Fruit fly (Drosophila melanogaster) whole organism: ENCODE measurements around the gene not.

ENCODE experiments used
- CG8478 ChIP-seq: fragments of >200 bp; optimal IDR thresholded peaks from 2 replicates; lab custom pipeline; 2018; ENCODE audit warnings: inconsistent platforms
- Dll ChIP-seq: fragments of >200 bp; optimal IDR thresholded peaks from 2 replicates; lab custom pipeline; 2017
- EcR ChIP-seq, 2 experiments: fragments of >200 bp; optimal IDR thresholded peaks; 2 replicates each; lab custom pipeline; 2017; ENCODE audit warnings: missing biosample characterization in 2 of 2, missing genetic modification characterization in 2 of 2, missing genetic modification reagents in 2 of 2
- pan ChIP-seq: fragments of >200 bp; optimal IDR thresholded peaks from 2 replicates; lab custom pipeline; 2017
- psq ChIP-seq: fragments of >200 bp; optimal IDR thresholded peaks from 2 replicates; lab custom pipeline; 2017
- usp ChIP-seq: fragments of >200 bp; optimal IDR thresholded peaks from 2 replicates; lab custom pipeline; 2017; ENCODE audit warnings: missing biosample characterization, missing genetic modification characterization, mixed read lengths

Gene not

dm6 chr3L:18617893-18618577 is 3.9 kb downstream of the not start, which contains the start of the genes CG13380 and CG4174:
Gene CG13380, minus strand, starts transcription at chr3L:18617943.
Gene CG4174, minus strand, starts transcription at chr3L:18617943.
- TF ChIP-seq psq (lab: Kevin White, UChicago) (no peak), usp (GFP tag; lab: Kevin White, UChicago) (no peak), Dll (no peak), pan (lab: Kevin White, UChicago) (no peak), CG8478 (lab: Kevin White, UChicago) (no peak)

- TF ChIP-seq CG8478 (lab: Kevin White, UChicago) (no peak), usp (GFP tag; lab: Kevin White, UChicago) (no peak), pan (lab: Kevin White, UChicago) (no peak), Dll (no peak), EcR (GFP tag; optimal IDR thresholded peaks at IDR 0.05; lab: Kevin White, UChicago) (no peak), psq (lab: Kevin White, UChicago) (no peak)
Measured at dm6 chr3L:18611600-18611999, 10.3 kb downstream of the not start, which contains the start of gene CG32199. Gene CG32199, plus strand, starts transcription at chr3L:18611900.

DNA sequence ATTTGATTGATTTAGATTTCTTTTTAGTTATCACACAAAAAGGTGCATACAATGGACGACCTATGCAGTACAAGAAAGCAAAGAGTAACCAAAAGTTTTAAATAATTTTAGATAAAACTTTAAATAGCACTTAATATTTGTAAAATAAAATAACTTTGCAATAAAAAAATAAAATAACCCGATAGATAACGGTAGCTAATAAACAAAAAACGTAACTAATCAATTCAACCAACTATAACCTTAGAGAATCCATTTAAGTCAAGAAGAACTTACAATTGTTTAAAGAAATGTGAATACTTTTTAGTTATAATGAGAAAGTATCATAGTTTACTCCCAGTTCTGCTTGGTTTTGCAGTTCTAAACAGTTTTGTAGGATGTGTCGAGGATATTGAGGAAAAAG is 12.6 kb downstream of the not start, which contains the start of gene CG32201:
Gene CG32201 (plus strand): TSS at position 301 of the 400 bp plus-strand sequence.
- TF ChIP-seq Dll (no peak), psq (lab: Kevin White, UChicago) (no peak), usp (GFP tag; lab: Kevin White, UChicago) (no peak), EcR (GFP tag; optimal IDR thresholded peaks at IDR 0.05; lab: Kevin White, UChicago) (no peak), pan (lab: Kevin White, UChicago) (no peak), CG8478 (lab: Kevin White, UChicago) (no peak)

DNA sequence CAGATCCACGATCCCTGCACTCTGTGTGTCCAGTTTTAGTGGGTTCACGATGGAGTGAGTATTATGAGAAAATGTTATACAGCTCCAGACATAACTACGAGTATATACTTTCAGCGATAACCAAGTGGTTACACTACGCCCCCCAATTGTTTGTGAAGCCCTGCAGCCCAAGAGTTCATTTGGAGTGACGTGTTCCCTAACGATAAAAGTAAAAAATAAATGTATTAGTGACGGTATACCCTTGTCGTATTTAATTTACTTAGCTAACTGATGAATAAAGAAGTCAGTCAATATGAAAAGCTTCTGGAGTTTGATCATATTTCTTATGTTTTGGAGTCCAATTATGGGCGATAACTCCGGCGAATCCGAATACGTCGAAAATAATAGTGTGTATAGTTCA is 14.8 kb downstream of the not start, which contains the start of gene CG18231:
Gene CG18231 (plus strand): TSS at position 301 of the 400 bp plus-strand sequence.
- TF ChIP-seq usp (GFP tag; lab: Kevin White, UChicago): no peak
- TF ChIP-seq EcR (GFP tag; optimal IDR thresholded peaks at IDR 0.05; lab: Kevin White, UChicago): no peak
- TF ChIP-seq pan (lab: Kevin White, UChicago): no peak
- TF ChIP-seq psq (lab: Kevin White, UChicago): no peak
- TF ChIP-seq Dll: no peak
- TF ChIP-seq CG8478 (lab: Kevin White, UChicago): no peak

dm6 chr3L:18605172-18605571 is 16.8 kb downstream of the not start, which contains the start of gene CG18233:
Gene CG18233, plus strand, starts transcription at chr3L:18605472.
- no peak for TF ChIP-seq psq (lab: Kevin White, UChicago)
- no peak for TF ChIP-seq Dll
- TF ChIP-seq pan (lab: Kevin White, UChicago): no peak
- no peak for TF ChIP-seq EcR (GFP tag; optimal IDR thresholded peaks at IDR 0.05; lab: Kevin White, UChicago)
- no peak for TF ChIP-seq usp (GFP tag; lab: Kevin White, UChicago)
- TF ChIP-seq CG8478 (lab: Kevin White, UChicago): no peak

DNA sequence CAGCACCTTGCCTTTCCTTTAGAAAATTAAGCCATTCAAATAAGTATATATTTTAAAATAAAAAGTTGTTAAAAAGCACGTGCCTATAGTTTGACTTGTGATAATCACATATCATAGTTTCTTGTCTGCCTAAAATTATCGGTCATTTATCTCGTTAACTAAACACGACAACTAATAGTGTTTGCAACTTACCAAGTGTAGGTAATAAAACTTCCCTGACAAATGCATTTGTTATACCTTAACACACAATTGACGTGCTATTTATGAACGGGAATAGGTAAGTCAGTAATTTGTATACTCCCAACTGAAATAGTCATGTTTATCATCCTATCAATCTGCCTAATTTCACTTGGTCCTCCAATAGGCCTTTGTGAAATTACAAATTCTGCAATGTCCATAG is 18.8 kb downstream of the not start, which contains the start of gene CG18234:
Gene CG18234 (plus strand): TSS at position 301 of the 400 bp plus-strand sequence.
- TF ChIP-seq psq (lab: Kevin White, UChicago) (no peak), EcR (GFP tag; optimal IDR thresholded peaks at IDR 0.05; lab: Kevin White, UChicago) (no peak), pan (lab: Kevin White, UChicago) (no peak), usp (GFP tag; lab: Kevin White, UChicago) (no peak), Dll (no peak), CG8478 (lab: Kevin White, UChicago) (no peak)

DNA sequence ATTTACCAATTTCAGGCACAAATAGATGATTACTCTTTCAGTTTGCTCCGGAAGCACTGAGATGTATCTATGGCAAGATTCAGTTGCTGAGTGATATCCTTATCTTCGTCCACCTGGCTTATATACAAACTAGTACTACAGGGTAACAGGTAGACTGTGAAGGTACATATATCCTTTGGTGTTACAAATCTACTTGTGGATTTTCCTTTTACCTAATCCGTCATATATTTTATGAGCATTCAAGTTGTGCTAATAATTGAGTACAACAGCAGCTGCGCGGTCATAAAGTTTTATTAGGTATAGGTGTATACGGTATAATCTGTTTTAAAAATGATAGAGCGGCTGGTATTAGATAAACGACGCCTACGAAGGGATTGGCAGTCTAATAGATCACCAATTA is 28.3 kb downstream of the not start, which contains the start of gene term:
Gene term (minus strand): TSS at position 101 of the 400 bp plus-strand sequence.
- no peak for TF ChIP-seq pan (lab: Kevin White, UChicago)
- TF ChIP-seq usp (GFP tag; lab: Kevin White, UChicago): no peak
- no peak for TF ChIP-seq Dll
- TF ChIP-seq CG8478 (lab: Kevin White, UChicago): no peak
- no peak for TF ChIP-seq psq (lab: Kevin White, UChicago)
- no peak for TF ChIP-seq EcR (GFP tag; optimal IDR thresholded peaks at IDR 0.05; lab: Kevin White, UChicago)

dm6 chr3L:18588387-18588786 is 33.5 kb downstream of the not start, which contains the start of gene CG7271:
Gene CG7271, plus strand, starts transcription at chr3L:18588759.
- TF ChIP-seq pan (lab: Kevin White, UChicago): no peak
- TF ChIP-seq EcR (GFP tag; optimal IDR thresholded peaks at IDR 0.05; lab: Kevin White, UChicago): no peak
- no peak for TF ChIP-seq usp (GFP tag; lab: Kevin White, UChicago)
- no peak for TF ChIP-seq CG8478 (lab: Kevin White, UChicago)
- no peak for TF ChIP-seq Dll
- TF ChIP-seq psq (lab: Kevin White, UChicago): no peak
